Worm (Caenorhabditis elegans): ENCODE measurements around the gene ham-1.

The ham-1 gene

DNA sequence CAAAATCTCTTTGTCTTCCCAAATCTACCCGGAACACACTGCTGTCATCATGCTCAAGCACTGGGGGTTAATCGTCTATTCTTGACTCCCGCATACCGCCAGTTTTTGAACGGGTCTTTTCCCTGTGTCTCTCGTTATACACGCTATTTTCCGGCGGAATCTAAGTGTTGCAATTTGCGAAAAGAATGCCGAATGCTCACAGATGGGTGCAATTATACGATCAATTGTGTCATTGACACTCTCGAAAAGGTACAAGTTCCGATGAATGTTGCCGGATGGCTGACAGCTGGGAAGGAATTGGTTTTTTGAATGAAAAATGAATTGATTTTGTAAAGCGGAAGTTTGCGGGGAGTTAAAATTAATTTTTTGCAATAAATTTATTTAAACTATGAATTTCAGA is 10.0 kb downstream of the ham-1 start:
- no peak for TF ChIP-seq ztf-25 (GFP tag; IDR thresholded peaks at IDR 0.05)
- TF ChIP-seq lir-1 (GFP tag; conservative IDR thresholded peaks at IDR 0.05): no peak
- TF ChIP-seq ceh-40 (GFP tag; IDR thresholded peaks at IDR 0.05): no peak
- no peak for TF ChIP-seq attf-5 (GFP tag; optimal IDR thresholded peaks at IDR 0.05)
- no peak for TF ChIP-seq Y53F4B.3 (GFP tag; IDR thresholded peaks at IDR 0.05)
- no peak for TF ChIP-seq nhr-179 (tag; optimal IDR thresholded peaks at IDR 0.05)
- no peak for TF ChIP-seq F22D6.2 (tag; optimal IDR thresholded peaks at IDR 0.05)
- no peak for TF ChIP-seq gei-17 (GFP tag; optimal IDR thresholded peaks at IDR 0.05)
- TF ChIP-seq fkh-3 (tag; optimal IDR thresholded peaks at IDR 0.05): no peak
- TF ChIP-seq hrde-1 (tag; optimal IDR thresholded peaks at IDR 0.05; ENCODE audit: borderline replicate concordance): no peak
- TF ChIP-seq egl-18 (GFP tag; IDR thresholded peaks at IDR 0.05): no peak
- TF ChIP-seq bed-1 (GFP tag; IDR thresholded peaks at IDR 0.05): no peak

DNA sequence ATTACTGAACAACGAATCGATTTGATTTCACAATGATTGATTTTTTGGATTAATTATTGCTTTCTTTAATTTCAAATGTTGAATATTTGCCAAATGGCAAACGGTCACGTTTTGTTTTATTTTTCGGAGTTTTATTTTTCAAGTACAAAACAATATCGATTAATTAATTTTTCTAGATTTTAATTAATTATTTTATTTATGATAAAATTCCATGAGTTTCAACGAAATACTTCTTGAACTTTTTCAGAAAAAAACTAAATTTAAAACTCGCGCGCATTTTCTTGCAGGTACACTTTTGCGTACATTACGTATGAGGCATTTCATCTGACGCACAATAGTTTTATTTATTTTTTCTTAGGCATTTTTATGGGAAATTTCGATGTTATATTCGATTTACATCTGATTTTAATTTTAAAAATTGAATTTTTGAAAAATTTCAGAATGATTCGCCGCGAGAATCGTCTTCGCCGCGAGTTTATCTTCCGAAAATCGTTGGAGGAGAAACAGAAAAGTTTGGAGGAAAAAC is 17.0 kb downstream of the ham-1 start, which contains the start of the genes ZK795.2 and ZK795.3:
TSS of gene ZK795.2 (minus strand) at position 51 of the 526 bp plus-strand sequence.
TSS of gene ZK795.3 (plus strand) at position 441 of the 526 bp plus-strand sequence.
- TF ChIP-seq dpl-1 (GFP tag; optimal IDR thresholded peaks at IDR 0.05) (peak; percentile 86), him-1 (tag; optimal IDR thresholded peaks at IDR 0.05) (peak; percentile 2), ZK185.1 (tag; optimal IDR thresholded peaks at IDR 0.05; ENCODE audit: poor library complexity, severe bottlenecking) (peak; percentile 23), lin-40 (tag; optimal IDR thresholded peaks at IDR 0.05) (peak; percentile 31), nhr-179 (tag; optimal IDR thresholded peaks at IDR 0.05) (no peak), bed-2 (GFP tag; IDR thresholded peaks at IDR 0.05) (no peak), F52B5.7 (tag; optimal IDR thresholded peaks at IDR 0.05) (no peak), hmg-1.2 (GFP tag; IDR thresholded peaks at IDR 0.05) (peak; percentile 24; the same call in 1 of the 2 replicates), F33H1.4 (GFP tag; IDR thresholded peaks at IDR 0.05) (peak; percentile 51), efl-1 (GFP tag; optimal IDR thresholded peaks at IDR 0.05) (peak; percentile 87), somi-1 (GFP tag; optimal IDR thresholded peaks at IDR 0.05) (no peak), F23B12.7 (tag; optimal IDR thresholded peaks at IDR 0.05; ENCODE audit: insufficient read depth) (peak; percentile 35), lin-54 (GFP tag; optimal IDR thresholded peaks at IDR 0.05) (peak; percentile 97), hlh-26 (GFP tag; conservative IDR thresholded peaks at IDR 0.05) (no peak), madf-6 (GFP tag; IDR thresholded peaks at IDR 0.05) (peak; percentile 35; the same call in 1 of the 2 replicates), lin-35 (GFP tag; optimal IDR thresholded peaks at IDR 0.05) (peak; percentile 71 to 95 (median 76)), lsl-1 (GFP tag; optimal IDR thresholded peaks at IDR 0.05) (peak; percentile 21), D2030.7 (GFP tag; IDR thresholded peaks at IDR 0.05) (peak; percentile 31; the same call in 1 of the 2 replicates)

DNA sequence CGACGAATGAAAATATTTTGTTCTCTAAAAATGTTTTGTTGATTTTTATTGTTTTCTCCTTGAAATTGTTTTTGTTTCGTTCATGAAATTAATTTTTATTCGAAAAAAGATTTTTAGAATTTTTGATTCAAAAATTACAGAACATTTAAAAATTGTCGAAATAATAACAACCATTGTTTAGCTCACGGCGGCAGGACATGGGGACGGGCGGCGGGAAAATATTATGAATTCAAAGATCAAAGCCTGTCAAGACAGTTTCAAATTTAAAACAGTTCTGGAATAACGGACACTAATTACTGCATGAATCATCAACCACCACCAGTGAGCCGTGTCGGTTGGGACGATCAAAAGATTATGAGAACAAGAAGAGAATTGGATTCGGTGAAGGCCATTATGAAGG is 18.6 kb downstream of the ham-1 start, which contains the start of gene snb-7:
TSS of gene snb-7 (plus strand) at position 301 of the 400 bp plus-strand sequence.
- TF ChIP-seq madf-3 (GFP tag; IDR thresholded peaks at IDR 0.05): 0 out of 2 replicates have a peak, but pooled peaks have one; percentile 61
- 0 out of 2 replicates have a peak, but pooled peaks have one; percentile 26 for TF ChIP-seq Y56A3A.18 (GFP tag; IDR thresholded peaks at IDR 0.05)
- TF ChIP-seq fkh-3 (tag; optimal IDR thresholded peaks at IDR 0.05): no peak

DNA sequence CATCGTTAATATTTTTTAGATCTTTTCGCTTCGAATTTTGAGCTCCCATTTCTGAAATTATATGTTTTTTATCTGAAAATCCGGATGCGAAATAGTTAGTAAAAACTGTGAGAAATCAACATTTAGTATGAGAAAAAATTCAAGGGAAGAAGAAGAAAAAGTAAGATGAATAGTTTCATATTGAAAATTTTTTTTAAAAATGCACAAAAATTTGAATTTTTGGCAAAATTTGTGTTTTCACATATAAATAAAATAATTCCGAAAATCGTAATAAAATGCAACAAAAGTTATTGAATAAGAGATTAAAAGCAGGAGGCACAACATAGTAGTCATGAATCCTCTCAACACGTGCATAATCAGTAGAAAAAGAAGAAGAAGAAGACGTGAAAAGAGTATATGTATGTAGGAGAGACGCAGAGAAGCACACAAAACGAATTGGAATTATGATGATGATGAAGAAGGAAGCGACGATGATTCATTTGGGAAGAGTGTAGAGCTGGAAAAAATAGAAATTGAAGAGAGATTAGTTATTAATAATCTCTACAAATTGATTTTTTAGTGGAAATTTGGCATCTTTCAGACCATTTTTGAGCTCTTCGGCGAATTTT is 24.1 kb downstream of the ham-1 start, which contains the start of gene eak-7:
TSS of gene eak-7 (minus strand) at position 51 of the 608 bp plus-strand sequence.
- TF ChIP-seq atf-7 (tag; optimal IDR thresholded peaks at IDR 0.05) (no peak), hsf-1 (GFP tag; IDR thresholded peaks at IDR 0.05) (0 out of 2 replicates have a peak, but pooled peaks have one; percentile 28)
